Worm (Caenorhabditis elegans) whole organism, L4 larva: ENCODE measurements around the gene tmem-231.
A peak's percentile ranks its signal among the peaks of the same experiment; 100 is the strongest.

Experiments used
- F10B5.3 ChIP-seq: sonication (generic microtip); optimal IDR thresholded peaks from 2 replicates; lab custom pipeline; 2016; ENCODE audit warnings: mild to moderate bottlenecking, missing genetic modification characterization, missing compliant biosample characterization
- F26F4.8 ChIP-seq: fragments of 200-800 bp; sonication (Bioruptor generic); conservative IDR thresholded peaks from 2 replicates; pipeline ENCODE4 v1.3.6; 2022; ENCODE audit warnings: missing genetic modification characterization, missing compliant biosample characterization
- F49E8.2 ChIP-seq: sonication (generic microtip); optimal IDR thresholded peaks from 2 replicates; lab custom pipeline; 2016; ENCODE audit warnings: missing compliant biosample characterization, mild to moderate bottlenecking, missing genetic modification characterization, borderline replicate concordance
- R02D3.7 ChIP-seq: fragments of 150-350 bp; sonication (generic microtip); optimal IDR thresholded peaks from 3 replicates; lab custom pipeline; 2014; ENCODE audit warnings: missing biosample characterization, missing genetic modification characterization
- T26A8.4 ChIP-seq: fragments of 200-800 bp; sonication (Bioruptor generic); IDR thresholded peaks from 2 replicates; pipeline ENCODE4 v1.3.6; 2022; ENCODE audit warnings: missing genetic modification characterization, missing compliant biosample characterization
- Y105C5A.15 ChIP-seq: fragments of 200-800 bp; sonication (Bioruptor generic); IDR thresholded peaks from 2 replicates; pipeline ENCODE4 v1.3.6; 2022; ENCODE audit warnings: missing genetic modification characterization, missing compliant biosample characterization
- Y48G9A.11 ChIP-seq: fragments of 200-800 bp; sonication (Bioruptor generic); IDR thresholded peaks from 2 replicates; pipeline ENCODE4 v1.3.6; 2022; ENCODE audit warnings: missing genetic modification reagents, missing genetic modification characterization, missing compliant biosample characterization
- Y5F2A.4 ChIP-seq: fragments of 200-800 bp; sonication (Bioruptor generic); optimal IDR thresholded peaks from 2 replicates; lab custom pipeline; 2018; ENCODE audit warnings: mild to moderate bottlenecking, missing genetic modification characterization, missing compliant biosample characterization
- ZK337.2 ChIP-seq: fragments of 200-800 bp; sonication (Bioruptor generic); IDR thresholded peaks from 2 replicates; pipeline ENCODE4 v1.3.6; 2022; ENCODE audit warnings: missing genetic modification reagents, missing genetic modification characterization, missing compliant biosample characterization
- ZK546.5 ChIP-seq, 2 experiments: sonication (generic microtip); optimal IDR thresholded peaks; 2 replicates each; lab custom pipeline; 2017; ENCODE audit warnings: missing biosample characterization in 2 of 2, missing genetic modification characterization in 2 of 2
- aha-1 ChIP-seq: fragments of 150-350 bp; peaks from one replicate; lab custom pipeline; 2014; ENCODE audit warnings: missing biosample characterization, missing genetic modification characterization
- arid-1 ChIP-seq: fragments of 200-800 bp; sonication (Bioruptor generic); conservative IDR thresholded peaks from 2 replicates; pipeline ENCODE4 v1.3.6; 2022; ENCODE audit warnings: missing genetic modification reagents, missing genetic modification characterization, missing compliant biosample characterization
- ceh-44 ChIP-seq: fragments of 200-800 bp; sonication (Bioruptor generic); IDR thresholded peaks from 2 replicates; pipeline ENCODE4 v1.3.6; 2022; ENCODE audit warnings: missing genetic modification reagents, missing genetic modification characterization, missing compliant biosample characterization
- ceh-62 ChIP-seq: sonication (generic microtip); optimal IDR thresholded peaks from 2 replicates; lab custom pipeline; 2017; ENCODE audit warnings: missing biosample characterization, missing genetic modification characterization
- ces-1 ChIP-seq: fragments of 150-350 bp; sonication (generic microtip); optimal IDR thresholded peaks from 4 replicates; lab custom pipeline; 2014; ENCODE audit warnings: missing biosample characterization, missing genetic modification reagents, missing genetic modification characterization
- cey-2 ChIP-seq: sonication (generic microtip); optimal IDR thresholded peaks from 3 replicates; lab custom pipeline; 2017; ENCODE audit warnings: missing genetic modification characterization, mild to moderate bottlenecking, missing compliant biosample characterization, antibody characterized with exemption, borderline replicate concordance; ENCODE audit not compliant: insufficient read depth
- ctbp-1 ChIP-seq: fragments of 200-800 bp; sonication (Bioruptor generic); IDR thresholded peaks from 2 replicates; pipeline ENCODE4 v1.3.6; 2022; ENCODE audit warnings: missing genetic modification reagents, missing genetic modification characterization, missing compliant biosample characterization
- daf-12 ChIP-seq: fragments of 150-350 bp; optimal IDR thresholded peaks from 2 replicates; lab custom pipeline; 2014; ENCODE audit warnings: missing biosample characterization, missing genetic modification reagents, missing genetic modification characterization
- daf-8 ChIP-seq: fragments of 200-800 bp; sonication (Bioruptor generic); IDR thresholded peaks from 2 replicates; pipeline ENCODE4 v1.3.6; 2022; ENCODE audit warnings: missing genetic modification characterization, missing compliant biosample characterization
- dmd-6 ChIP-seq: fragments of 200-800 bp; sonication (Bioruptor generic); IDR thresholded peaks from 2 replicates; pipeline ENCODE4 v1.3.6; 2022; ENCODE audit warnings: missing genetic modification reagents, missing genetic modification characterization, missing compliant biosample characterization
- duxl-1 ChIP-seq: sonication (generic microtip); optimal IDR thresholded peaks from 2 replicates; lab custom pipeline; 2016; ENCODE audit warnings: mild to moderate bottlenecking, missing genetic modification characterization, moderate library complexity, missing compliant biosample characterization; ENCODE audit not compliant: poor library complexity
- egl-43 ChIP-seq: fragments of 200-800 bp; sonication (Bioruptor generic); IDR thresholded peaks from 2 replicates; pipeline ENCODE4 v1.3.6; 2022; ENCODE audit warnings: missing genetic modification reagents, missing genetic modification characterization, missing compliant biosample characterization
- gei-8 ChIP-seq: fragments of 200-800 bp; sonication (Bioruptor generic); optimal IDR thresholded peaks from 2 replicates; lab custom pipeline; 2018; ENCODE audit warnings: mild to moderate bottlenecking, missing genetic modification characterization, missing compliant biosample characterization
- hif-1 ChIP-seq, 2 experiments: sonication (generic microtip); optimal IDR thresholded peaks; 2 replicates each; lab custom pipeline; 2016 to 2017; ENCODE audit warnings: missing compliant biosample characterization in 2 of 2, missing genetic modification characterization in 2 of 2, missing genetic modification reagents in 2 of 2, missing genotype in 2 of 2, mild to moderate bottlenecking in 1 of 2
- hlh-30 ChIP-seq: sonication (generic microtip); optimal IDR thresholded peaks from 2 replicates; lab custom pipeline; 2017; ENCODE audit warnings: antibody characterized with exemption, mild to moderate bottlenecking, missing genetic modification characterization, missing compliant biosample characterization; ENCODE audit not compliant: insufficient read depth
- jun-1 ChIP-seq: fragments of 150-350 bp; optimal IDR thresholded peaks from 2 replicates; lab custom pipeline; 2014; ENCODE audit warnings: missing biosample characterization, missing genetic modification reagents, missing genetic modification characterization
- lim-7 ChIP-seq: fragments of 200-800 bp; sonication (Bioruptor generic); IDR thresholded peaks from 2 replicates; pipeline ENCODE4 v1.3.6; 2022; ENCODE audit warnings: missing genetic modification characterization, missing compliant biosample characterization
- lin-38 ChIP-seq: fragments of 200-800 bp; sonication (Bioruptor generic); IDR thresholded peaks from 2 replicates; pipeline ENCODE4 v1.3.6; 2022; ENCODE audit warnings: missing genetic modification reagents, missing genetic modification characterization, missing compliant biosample characterization
- lin-39 ChIP-seq: fragments of 150-350 bp; optimal IDR thresholded peaks from 2 replicates; lab custom pipeline; 2014; ENCODE audit warnings: missing biosample characterization, missing genetic modification reagents, missing genetic modification characterization
- lir-3 ChIP-seq: sonication (generic microtip); optimal IDR thresholded peaks from 2 replicates; lab custom pipeline; 2016; ENCODE audit warnings: mild to moderate bottlenecking, missing genetic modification characterization, missing compliant biosample characterization
- madf-5 ChIP-seq, 2 experiments: fragments of 200-800 bp; sonication (Bioruptor generic); IDR thresholded peaks; 2 replicates each; pipeline ENCODE4 v1.3.6; 2022; ENCODE audit warnings: missing compliant biosample characterization in 2 of 2, missing genetic modification characterization in 2 of 2
- mep-1 ChIP-seq: fragments of 150-350 bp; sonication (generic microtip); optimal IDR thresholded peaks from 3 replicates; lab custom pipeline; 2014; ENCODE audit warnings: missing biosample characterization, missing genetic modification characterization
- mxl-2 ChIP-seq: fragments of 200-800 bp; sonication (Bioruptor generic); conservative IDR thresholded peaks from 2 replicates; pipeline ENCODE4 v1.3.6; 2022; ENCODE audit warnings: missing genetic modification reagents, missing genetic modification characterization, missing compliant biosample characterization
- nhr-10 ChIP-seq: fragments of 150-350 bp; optimal IDR thresholded peaks from 2 replicates; lab custom pipeline; 2014; ENCODE audit warnings: missing biosample characterization, missing genetic modification characterization
- nhr-102 ChIP-seq: sonication (generic microtip); optimal IDR thresholded peaks from 2 replicates; lab custom pipeline; 2016; ENCODE audit warnings: mild to moderate bottlenecking, missing genetic modification characterization, moderate library complexity, missing compliant biosample characterization
- nhr-25 ChIP-seq: sonication (generic microtip); optimal IDR thresholded peaks from 2 replicates; lab custom pipeline; 2017; ENCODE audit warnings: missing genetic modification characterization, mild to moderate bottlenecking, missing compliant biosample characterization, antibody characterized with exemption, moderate library complexity, borderline replicate concordance; ENCODE audit not compliant: insufficient read depth
- nhr-41 ChIP-seq: fragments of 200-800 bp; sonication (Bioruptor generic); IDR thresholded peaks from 2 replicates; pipeline ENCODE4 v1.3.6; 2022; ENCODE audit warnings: missing genetic modification reagents, missing genetic modification characterization, missing compliant biosample characterization
- nhr-42 ChIP-seq: fragments of 200-800 bp; sonication (Bioruptor generic); IDR thresholded peaks from 2 replicates; pipeline ENCODE4 v1.3.6; 2022; ENCODE audit warnings: missing genetic modification characterization, missing compliant biosample characterization
- nhr-48 ChIP-seq: sonication (generic microtip); optimal IDR thresholded peaks from 2 replicates; lab custom pipeline; 2016; ENCODE audit warnings: mild to moderate bottlenecking, missing genetic modification characterization, missing compliant biosample characterization
- nhr-6 ChIP-seq: fragments of 150-350 bp; optimal IDR thresholded peaks from 2 replicates; lab custom pipeline; 2014; ENCODE audit warnings: missing biosample characterization, missing genetic modification characterization
- nhr-76 ChIP-seq: fragments of 150-350 bp; optimal IDR thresholded peaks from 2 replicates; lab custom pipeline; 2014; ENCODE audit warnings: missing biosample characterization, missing genetic modification characterization
- php-3 ChIP-seq: fragments of 200-800 bp; sonication (Bioruptor generic); IDR thresholded peaks from 2 replicates; pipeline ENCODE4 v1.3.6; 2022; ENCODE audit warnings: missing genetic modification reagents, missing genetic modification characterization, missing compliant biosample characterization
- sdz-12 ChIP-seq: fragments of 200-800 bp; sonication (Bioruptor generic); optimal IDR thresholded peaks from 2 replicates; lab custom pipeline; 2018; ENCODE audit warnings: mild to moderate bottlenecking, missing genetic modification characterization, missing compliant biosample characterization
- snpc-1.2 ChIP-seq: fragments of 200-800 bp; sonication (Bioruptor generic); IDR thresholded peaks from 2 replicates; pipeline ENCODE4 v1.3.6; 2022; ENCODE audit warnings: missing genetic modification reagents, missing genetic modification characterization, missing compliant biosample characterization
- unc-130 ChIP-seq: sonication (generic microtip); optimal IDR thresholded peaks from 2 replicates; lab custom pipeline; 2016; ENCODE audit warnings: missing genetic modification reagents, missing genetic modification characterization, missing compliant biosample characterization
- unc-39 ChIP-seq: sonication (generic microtip); optimal IDR thresholded peaks from 2 replicates; lab custom pipeline; 2017; ENCODE audit warnings: missing biosample characterization, missing genetic modification characterization
- unc-62 ChIP-seq, 3 experiments: fragments of 150-350 bp in 1 of 3; sonication (generic microtip); optimal IDR thresholded peaks in 2 of 3; peaks in 1 of 3; 1 replicate in 1 of 3; 2 replicates in 2 of 3; lab custom pipeline; 2014 to 2017; ENCODE audit warnings: missing biosample characterization in 3 of 3, missing genetic modification characterization in 3 of 3, missing genetic modification reagents in 3 of 3, missing genotype in 1 of 3
- zfp-2 ChIP-seq: sonication (generic microtip); optimal IDR thresholded peaks from 2 replicates; lab custom pipeline; 2016; ENCODE audit warnings: mild to moderate bottlenecking, missing genetic modification characterization, missing compliant biosample characterization
- zip-11 ChIP-seq: fragments of 200-800 bp; sonication (Bioruptor generic); IDR thresholded peaks from 2 replicates; pipeline ENCODE4 v1.3.6; 2022; ENCODE audit warnings: missing genetic modification characterization, missing compliant biosample characterization
- ztf-11 ChIP-seq: fragments of 150-350 bp; optimal IDR thresholded peaks from 2 replicates; lab custom pipeline; 2014; ENCODE audit warnings: missing biosample characterization, missing genetic modification characterization

The tmem-231 gene

DNA sequence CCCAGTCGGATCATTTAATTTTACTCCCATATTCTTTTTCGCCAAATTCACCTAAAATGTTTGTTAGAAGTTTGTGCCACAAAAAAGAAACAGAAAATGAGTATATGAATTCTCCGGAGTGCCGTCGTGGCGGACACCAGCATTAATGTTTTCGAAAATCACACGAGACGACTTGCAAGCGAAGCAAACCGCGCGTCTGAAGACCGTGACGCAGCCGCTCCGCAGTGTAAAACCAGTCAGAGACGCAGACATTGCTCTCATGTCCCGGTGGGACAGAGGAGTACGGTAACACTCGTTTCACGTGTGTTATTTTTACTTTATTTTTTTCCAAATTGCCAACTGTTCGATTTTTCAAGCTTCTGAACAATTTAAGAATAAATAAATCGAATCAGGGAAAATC, 6.1 kb downstream of the tmem-231 start, which contains the start of the genes T26A8.4 and pdtf-1 (continued):
- TF ChIP-seq F49E8.2 (tag; lab: Kevin White, UChicago) (peak; percentile 15), lim-7 (GFP tag; lab: Robert Waterston, UW) (no peak), mep-1 (tag; lab: Kevin White, UChicago) (peak; percentile 95), gei-8 (GFP tag; lab: Kevin White, UChicago) (peak; percentile 15), lin-39 (no peak), unc-39 (tag; lab: Kevin White, UChicago) (no peak), jun-1 (peak; percentile 68), ceh-44 (GFP tag; lab: Robert Waterston, UW) (peak; percentile 63; the same call in 1 of the 2 replicates), lir-3 (tag; lab: Kevin White, UChicago) (peak; percentile 37), ctbp-1 (GFP tag; lab: Robert Waterston, UW) (peak; percentile 72), duxl-1 (tag; lab: Kevin White, UChicago) (peak; percentile 75), nhr-25 (tag; lab: Kevin White, UChicago) (peak; percentile 91), T26A8.4 (GFP tag; lab: Robert Waterston, UW) (no peak), F26F4.8 (GFP tag; lab: Robert Waterston, UW) (no peak), arid-1 (GFP tag; lab: Robert Waterston, UW) (peak; percentile 87), dmd-6 (GFP tag; lab: Robert Waterston, UW) (peak; percentile 79), nhr-48 (tag; lab: Kevin White, UChicago) (peak; percentile 63), nhr-6 (tag; lab: Kevin White, UChicago) (peak; percentile 99), snpc-1.2 (GFP tag; lab: Robert Waterston, UW) (peak; percentile 80), nhr-102 (tag; lab: Kevin White, UChicago) (peak; percentile 80), lin-38 (GFP tag; lab: Robert Waterston, UW) (peak; percentile 82), ces-1 (GFP tag; lab: Kevin White, UChicago) (no peak), R02D3.7 (tag; lab: Kevin White, UChicago) (no peak), ceh-62 (no peak), nhr-76 (peak; percentile 24), F10B5.3 (tag; lab: Kevin White, UChicago) (peak; percentile 25), Y5F2A.4 (GFP tag; lab: Kevin White, UChicago) (peak; percentile 16), hif-1 (tag; optimal IDR thresholded peaks at IDR 0.05; lab: Kevin White, UChicago) (peak; percentile 38 to 86), ZK546.5 (tag; optimal IDR thresholded peaks at IDR 0.05; lab: Kevin White, UChicago) (peak; percentile 6 to 70), sdz-12 (GFP tag; lab: Kevin White, UChicago) (no peak), php-3 (GFP tag; lab: Robert Waterston, UW) (peak; percentile 67), nhr-42 (peak; percentile 87), cey-2 (tag; lab: Kevin White, UChicago) (no peak), madf-5 (GFP tag; IDR thresholded peaks at IDR 0.05; lab: Robert Waterston, UW) (0 out of 4 replicates have a peak, but pooled peaks of 1 of the 2 experiments have one; percentile 60), ZK337.2 (GFP tag; lab: Robert Waterston, UW) (no peak), unc-130 (GFP tag; lab: Kevin White, UChicago) (peak; percentile 82), mxl-2 (GFP tag; lab: Robert Waterston, UW) (no peak; the same call in 1 of the 2 replicates), nhr-41 (GFP tag; lab: Robert Waterston, UW) (no peak), unc-62 (GFP tag; optimal IDR thresholded peaks at IDR 0.05 in 1 of 2; lab: Kevin White, UChicago) (peak in 1 of 2 experiments; percentile 100), unc-62 (tag; optimal IDR thresholded peaks at IDR 0.05; lab: Kevin White, UChicago) (no peak), daf-12 (tag; lab: Kevin White, UChicago) (no peak), zip-11 (GFP tag; lab: Robert Waterston, UW) (no peak), daf-8 (GFP tag; lab: Robert Waterston, UW) (no peak), hlh-30 (peak; percentile 99), aha-1 (tag; lab: Kevin White, UChicago) (peak; percentile 100), zfp-2 (tag; lab: Kevin White, UChicago) (peak; percentile 79), ztf-11 (tag; lab: Kevin White, UChicago) (no peak), Y105C5A.15 (no peak), egl-43 (GFP tag; lab: Robert Waterston, UW) (no peak; the same call in 1 of the 2 replicates), nhr-10 (peak; percentile 55), Y48G9A.11 (peak; percentile 81)
